Fruit fly (Drosophila melanogaster) S2 (cell line): ENCODE measurements around the gene CG13675.

Experiments used
- CG8478 ChIP-seq: fragments of >200 bp; optimal IDR thresholded peaks from 2 replicates; lab custom pipeline; 2018
- CTCF ChIP-seq, 2 experiments: fragments of >200 bp; optimal IDR thresholded peaks; 2 replicates each; lab custom pipeline; 2018

- TF ChIP-seq CG8478 (lab: Kevin White, UChicago) = no peak
- no peak for TF ChIP-seq CTCF (optimal IDR thresholded peaks at IDR 0.05; lab: Kevin White, UChicago)
These were observed 13.6 kb downstream of the CG13675 start, which contains the start of gene CG13676 for dm6 chr3L:8151727-8152199.
